Fruit fly (Drosophila melanogaster): ENCODE results near the gene IntS11.
A peak's percentile ranks its signal among the peaks of the same experiment; 100 is the strongest.

The IntS11 gene

DNA sequence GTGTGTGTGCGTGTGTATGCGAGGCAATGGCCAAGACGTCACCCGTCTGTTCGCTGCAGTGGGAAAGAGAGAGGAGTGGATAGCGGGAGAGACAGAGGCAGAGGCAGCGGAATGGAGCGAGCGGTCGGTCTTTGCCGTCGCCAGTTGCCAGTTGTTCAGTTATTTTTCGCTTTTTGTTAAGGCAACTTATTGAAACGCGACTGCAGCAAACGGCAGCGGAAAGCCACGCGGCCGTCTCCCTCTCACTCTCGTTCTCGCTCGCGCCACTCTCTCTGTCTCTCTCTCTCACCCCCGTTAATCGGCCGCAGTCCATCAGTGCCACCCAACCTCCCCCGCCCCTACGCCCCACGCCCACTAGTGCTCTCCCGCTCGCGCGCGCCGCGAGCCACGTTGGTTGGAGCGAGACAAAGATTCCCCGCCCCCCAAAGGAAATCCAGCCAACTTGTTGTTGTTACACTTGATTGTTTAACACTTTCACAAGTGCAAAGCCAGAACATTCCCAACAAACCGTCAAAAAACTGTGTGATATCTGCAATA lies 27.7 kb downstream of the IntS11 start (continued):
- TF ChIP-seq nau (GFP tag; optimal IDR thresholded peaks at IDR 0.05) (peak; percentile 35), dmrt11E (tag; optimal IDR thresholded peaks at IDR 0.05) (no peak), cwo (GFP tag; optimal IDR thresholded peaks at IDR 0.05) (peak; percentile 66), sima (GFP tag; optimal IDR thresholded peaks at IDR 0.05) (no peak), Mrtf (GFP tag; IDR thresholded peaks at IDR 0.05) (no peak), HmgZ (tag; optimal IDR thresholded peaks at IDR 0.05) (peak; percentile 80), CG11695 (GFP tag; IDR thresholded peaks at IDR 0.05) (0 out of 3 replicates have a peak, but pooled peaks have one; percentile 23), tap (tag; optimal IDR thresholded peaks at IDR 0.05) (peak; percentile 5), Nf-YA (GFP tag; IDR thresholded peaks at IDR 0.05) (no peak), Sox102F (GFP tag; optimal IDR thresholded peaks at IDR 0.05) (no peak), Pdp1 (GFP tag; optimal IDR thresholded peaks at IDR 0.05) (no peak), Trl (optimal IDR thresholded peaks at IDR 0.05) (peak; percentile 86 to 92), Trl (GFP tag; optimal IDR thresholded peaks at IDR 0.05) (peak; percentile 34), CG17186 (GFP tag; optimal IDR thresholded peaks at IDR 0.05) (no peak), trem (tag; optimal IDR thresholded peaks at IDR 0.05) (no peak), CG31441 (GFP tag; IDR thresholded peaks at IDR 0.05) (no peak), Usf (GFP tag; optimal IDR thresholded peaks at IDR 0.05) (no peak), CG5245 (GFP tag; optimal IDR thresholded peaks at IDR 0.05) (no peak), D19B (GFP tag; optimal IDR thresholded peaks at IDR 0.05) (no peak), hth (optimal IDR thresholded peaks at IDR 0.05) (no peak), ash1 (GFP tag; optimal IDR thresholded peaks at IDR 0.05) (no peak), oc (tag; optimal IDR thresholded peaks at IDR 0.05) (peak; percentile 61), pb (GFP tag; optimal IDR thresholded peaks at IDR 0.05) (no peak), CG7357 (GFP tag; IDR thresholded peaks at IDR 0.05) (no peak), sens (GFP tag) (no peak), zen2 (GFP tag; IDR thresholded peaks at IDR 0.05; ENCODE audit: partially characterized antibody) (peak; percentile 60; the same call in 2 of the 3 replicates), tio (GFP tag; optimal IDR thresholded peaks at IDR 0.05) (no peak), esg (GFP tag; conservative IDR thresholded peaks at IDR 0.05) (no peak), CG11456 (GFP tag; IDR thresholded peaks at IDR 0.05) (no peak), CG4707 (GFP tag; optimal IDR thresholded peaks at IDR 0.05) (no peak), CG1603 (tag; optimal IDR thresholded peaks at IDR 0.05) (peak; percentile 22), Hmr (GFP tag; optimal IDR thresholded peaks at IDR 0.05) (peak; percentile 60), jing (GFP tag; optimal IDR thresholded peaks at IDR 0.05) (no peak), Lhr (GFP tag; optimal IDR thresholded peaks at IDR 0.05) (no peak), CG7928 (GFP tag; optimal IDR thresholded peaks at IDR 0.05) (no peak), CG3838 (GFP tag; optimal IDR thresholded peaks at IDR 0.05) (no peak), CG6272 (GFP tag; IDR thresholded peaks at IDR 0.05) (no peak), dm (GFP tag; optimal IDR thresholded peaks at IDR 0.05) (no peak), stc (GFP tag; IDR thresholded peaks at IDR 0.05) (peak; percentile 31; the same call in 1 of the 2 replicates), CG6689 (GFP tag; IDR thresholded peaks at IDR 0.05) (no peak; the same call in 1 of the 2 replicates), Dad (GFP tag; optimal IDR thresholded peaks at IDR 0.05) (no peak), caup (GFP tag; optimal IDR thresholded peaks at IDR 0.05; ENCODE audit: severe bottlenecking) (peak; percentile 18), slp2 (GFP tag; optimal IDR thresholded peaks at IDR 0.05) (no peak), cg (GFP tag; optimal IDR thresholded peaks at IDR 0.05) (peak; percentile 93), CG2712 (tag; optimal IDR thresholded peaks at IDR 0.05) (no peak), gcm2 (GFP tag; optimal IDR thresholded peaks at IDR 0.05) (no peak), CG18262 (tag; optimal IDR thresholded peaks at IDR 0.05) (no peak), CG12299 (tag; optimal IDR thresholded peaks at IDR 0.05) (no peak), CG3281 (GFP tag; optimal IDR thresholded peaks at IDR 0.05) (peak; percentile 35), fd64A (GFP tag; optimal IDR thresholded peaks at IDR 0.05) (peak; percentile 24), CG12155 (GFP tag; optimal IDR thresholded peaks at IDR 0.05) (no peak)

Measured in whole organism, embryonic.